Fruit fly (Drosophila melanogaster): ENCODE results near the gene CG8028.

CG8028 gene

dm6 chrX:19243379-19243834 is 36.7 kb downstream of the CG8028 start, which contains the start of gene CG7889 (continued):
- TF ChIP-seq sisA (GFP tag; IDR thresholded peaks at IDR 0.05) (no peak), Max (GFP tag; optimal IDR thresholded peaks at IDR 0.05) (peak; percentile 39), MESR4 (GFP tag; optimal IDR thresholded peaks at IDR 0.05) (peak; percentile 61), ara (GFP tag; IDR thresholded peaks at IDR 0.05) (no peak), Lim3 (GFP tag; IDR thresholded peaks at IDR 0.05) (no peak), so (GFP tag; IDR thresholded peaks at IDR 0.05) (no peak), CG14050 (GFP tag; IDR thresholded peaks at IDR 0.05) (no peak), shn (GFP tag; optimal IDR thresholded peaks at IDR 0.05) (no peak), CG3995 (GFP tag; optimal IDR thresholded peaks at IDR 0.05) (peak; percentile 70), CG9609 (GFP tag; optimal IDR thresholded peaks at IDR 0.05) (peak; percentile 8), CG4404 (GFP tag; IDR thresholded peaks at IDR 0.05) (no peak), repo (GFP tag; optimal IDR thresholded peaks at IDR 0.05) (no peak), CG1024 (GFP tag; IDR thresholded peaks at IDR 0.05) (no peak; the same call in 1 of the 2 replicates), gem (tag; optimal IDR thresholded peaks at IDR 0.05) (peak; percentile 17), gfzf (GFP tag; optimal IDR thresholded peaks at IDR 0.05) (peak; percentile 64), unpg (GFP tag; optimal IDR thresholded peaks at IDR 0.05) (no peak), Ravus (GFP tag; IDR thresholded peaks at IDR 0.05) (no peak), Mrtf (GFP tag; IDR thresholded peaks at IDR 0.05) (no peak), Abd-B (GFP tag; optimal IDR thresholded peaks at IDR 0.05) (peak; percentile 2), scrt (GFP tag; optimal IDR thresholded peaks at IDR 0.05) (peak; percentile 43), CG8089 (GFP tag; optimal IDR thresholded peaks at IDR 0.05) (no peak), Sin3A (optimal IDR thresholded peaks at IDR 0.05) (no peak), Mes4 (GFP tag; optimal IDR thresholded peaks at IDR 0.05) (no peak), ac (GFP tag; optimal IDR thresholded peaks at IDR 0.05) (no peak), Hr78 (GFP tag; optimal IDR thresholded peaks at IDR 0.05) (no peak), CG5953 (GFP tag; IDR thresholded peaks at IDR 0.05) (no peak), fd3F (GFP tag; optimal IDR thresholded peaks at IDR 0.05) (no peak), sens-2 (GFP tag; IDR thresholded peaks at IDR 0.05) (no peak), CG6683 (GFP tag; optimal IDR thresholded peaks at IDR 0.05) (no peak), Hmx (GFP tag; optimal IDR thresholded peaks at IDR 0.05) (no peak), Gsc (GFP tag; IDR thresholded peaks at IDR 0.05) (no peak), slou (GFP tag; optimal IDR thresholded peaks at IDR 0.05) (no peak), p53 (GFP tag; optimal IDR thresholded peaks at IDR 0.05) (no peak), fd96Cb (tag; optimal IDR thresholded peaks at IDR 0.05) (peak; percentile 11), HmgD (GFP tag; optimal IDR thresholded peaks at IDR 0.05) (no peak), row (GFP tag; IDR thresholded peaks at IDR 0.05) (peak; percentile 81), CG16863 (GFP tag; optimal IDR thresholded peaks at IDR 0.05) (no peak), Dip2 (GFP tag; IDR thresholded peaks at IDR 0.05) (no peak), ems (GFP tag; optimal IDR thresholded peaks at IDR 0.05) (no peak), jumu (GFP tag; optimal IDR thresholded peaks at IDR 0.05) (peak; percentile 15), CHES-1-like (GFP tag; optimal IDR thresholded peaks at IDR 0.05) (no peak), Sox100B (GFP tag; optimal IDR thresholded peaks at IDR 0.05) (peak; percentile 34), Dp (GFP tag; optimal IDR thresholded peaks at IDR 0.05) (no peak), maf-S (GFP tag; optimal IDR thresholded peaks at IDR 0.05) (no peak), Nf-YB (GFP tag; optimal IDR thresholded peaks at IDR 0.05) (no peak), sr (GFP tag; IDR thresholded peaks at IDR 0.05) (no peak), CG15696 (tag; optimal IDR thresholded peaks at IDR 0.05) (peak; percentile 6), sob (GFP tag; IDR thresholded peaks at IDR 0.05) (peak; percentile 34; the same call in 1 of the 2 replicates), gt (GFP tag; IDR thresholded peaks at IDR 0.05) (no peak), CG34422 (GFP tag; IDR thresholded peaks at IDR 0.05) (peak; percentile 31; the same call in 1 of the 3 replicates), CG2116 (GFP tag; optimal IDR thresholded peaks at IDR 0.05) (no peak), jigr1 (GFP tag; IDR thresholded peaks at IDR 0.05) (no peak)
